Fruit fly (Drosophila melanogaster): ENCODE measurements around the gene Abd-B.

- TF ChIP-seq CG14655 (GFP tag; optimal IDR thresholded peaks at IDR 0.05) (no peak), CG10348 (GFP tag; IDR thresholded peaks at IDR 0.05) (no peak), Pif1A (GFP tag; optimal IDR thresholded peaks at IDR 0.05) (no peak), CG15710 (tag; optimal IDR thresholded peaks at IDR 0.05) (no peak), CG8301 (tag; optimal IDR thresholded peaks at IDR 0.05) (no peak), gl (tag; optimal IDR thresholded peaks at IDR 0.05) (no peak)
Observed at dm6 chr3R:16985547-16985946, 13.5 kb upstream of the Abd-B start.

All from whole organism, pupa.